Worm (Caenorhabditis elegans) whole organism, L1 larva: ENCODE measurements around the gene C14C11.7.

Source experiments
- blmp-1 ChIP-seq: fragments of 150-350 bp; optimal IDR thresholded peaks from 2 replicates; lab custom pipeline; 2014; ENCODE audit warnings: missing biosample characterization, missing genetic modification characterization
- fkh-10 ChIP-seq: sonication (generic microtip); optimal IDR thresholded peaks from 2 replicates; lab custom pipeline; 2017; ENCODE audit warnings: missing biosample characterization, missing genetic modification reagents, missing genetic modification characterization
- fkh-4 ChIP-seq: sonication (generic microtip); optimal IDR thresholded peaks from 2 replicates; lab custom pipeline; 2016; ENCODE audit warnings: missing compliant biosample characterization, missing genetic modification characterization, borderline replicate concordance

ce11 chrV:5704467-5704866 lies 38.6 kb upstream of the C14C11.7 start:
- TF ChIP-seq fkh-10 (GFP tag; lab: Kevin White, UChicago), result no peak
- TF ChIP-seq blmp-1, result no peak
- TF ChIP-seq fkh-4, result no peak
